Worm (Caenorhabditis elegans) whole organism, L3 larva: ENCODE measurements around the gene cutl-29.

ENCODE experiments used
- elt-1 ChIP-seq: fragments of 150-350 bp; optimal IDR thresholded peaks from 2 replicates; lab custom pipeline; 2014; ENCODE audit warnings: missing biosample characterization, missing genetic modification characterization
- fos-1 ChIP-seq: fragments of 150-350 bp; optimal IDR thresholded peaks from 2 replicates; lab custom pipeline; 2014; ENCODE audit warnings: missing biosample characterization, missing genetic modification characterization
- lin-39 ChIP-seq: fragments of 150-350 bp; optimal IDR thresholded peaks from 2 replicates; lab custom pipeline; 2018; ENCODE audit warnings: missing biosample characterization, missing genetic modification reagents, missing genetic modification characterization
- mdl-1 ChIP-seq: fragments of 150-350 bp; optimal IDR thresholded peaks from 2 replicates; lab custom pipeline; 2014; ENCODE audit warnings: missing biosample characterization, missing genetic modification characterization
- nhr-237 ChIP-seq: fragments of 150-350 bp; optimal IDR thresholded peaks from 2 replicates; lab custom pipeline; 2014; ENCODE audit warnings: missing biosample characterization, missing genetic modification characterization
- nhr-28 ChIP-seq: fragments of 150-350 bp; optimal IDR thresholded peaks from 2 replicates; lab custom pipeline; 2014; ENCODE audit warnings: missing biosample characterization, missing genetic modification characterization
- pha-4 ChIP-seq: fragments of 150-350 bp; optimal IDR thresholded peaks from 2 replicates; lab custom pipeline; 2014; ENCODE audit warnings: missing biosample characterization, missing genetic modification reagents, missing genetic modification characterization
- pqm-1 ChIP-seq: fragments of 150-350 bp; optimal IDR thresholded peaks from 2 replicates; lab custom pipeline; 2017; ENCODE audit warnings: missing biosample characterization, missing genetic modification characterization, inconsistent platforms
- sea-2 ChIP-seq: fragments of 150-350 bp; sonication (generic microtip); optimal IDR thresholded peaks from 4 replicates; lab custom pipeline; 2014; ENCODE audit warnings: missing biosample characterization, missing genetic modification reagents, missing genetic modification characterization
- unc-39 ChIP-seq: sonication (generic microtip); optimal IDR thresholded peaks from 4 replicates; lab custom pipeline; 2017; ENCODE audit warnings: missing biosample characterization, missing genetic modification characterization
- unc-62 ChIP-seq: fragments of 150-350 bp; sonication (generic microtip); optimal IDR thresholded peaks from 4 replicates; lab custom pipeline; 2014; ENCODE audit warnings: missing biosample characterization, missing genetic modification reagents, missing genetic modification characterization
- zag-1 ChIP-seq: fragments of 150-350 bp; optimal IDR thresholded peaks from 2 replicates; lab custom pipeline; 2014; ENCODE audit warnings: missing biosample characterization, missing genetic modification characterization
- ztf-4 ChIP-seq: fragments of 150-350 bp; optimal IDR thresholded peaks from 2 replicates; lab custom pipeline; 2014; ENCODE audit warnings: missing biosample characterization, missing genetic modification characterization

- TF ChIP-seq unc-62 (GFP tag; lab: Kevin White, UChicago): no peak
- no peak for TF ChIP-seq mdl-1 (tag; lab: Kevin White, UChicago)
- TF ChIP-seq nhr-237 (tag; lab: Kevin White, UChicago): no peak
- TF ChIP-seq fos-1: no peak
- TF ChIP-seq zag-1 (tag; lab: Kevin White, UChicago): no peak
- no peak for TF ChIP-seq pqm-1 (tag; lab: Kevin White, UChicago)
- TF ChIP-seq lin-39 (tag; lab: Kevin White, UChicago): no peak
- TF ChIP-seq pha-4 (tag; lab: Kevin White, UChicago): no peak
- TF ChIP-seq ztf-4 (tag; lab: Kevin White, UChicago): no peak
- TF ChIP-seq sea-2 (GFP tag; lab: Kevin White, UChicago): no peak
- TF ChIP-seq nhr-28 (tag; lab: Kevin White, UChicago): no peak
- no peak for TF ChIP-seq unc-39 (tag; lab: Kevin White, UChicago)
- TF ChIP-seq elt-1 (tag; lab: Kevin White, UChicago): no peak
Observed at ce11 chrX:8219428-8219827, 51.4 kb downstream of the cutl-29 start, which contains the start of gene K02A6.1.
